Worm (Caenorhabditis elegans) whole organism, late embryonic: ENCODE results near the gene nhr-142.

ENCODE experiments used
- C38D4.7 ChIP-seq: fragments of 200-800 bp; sonication (Bioruptor generic); optimal IDR thresholded peaks from 2 replicates; lab custom pipeline; 2018; ENCODE audit warnings: mild to moderate bottlenecking, missing genetic modification characterization, moderate library complexity, missing compliant biosample characterization
- K09A11.1 ChIP-seq: sonication (generic microtip); optimal IDR thresholded peaks from 2 replicates; lab custom pipeline; 2017; ENCODE audit warnings: antibody characterized with exemption, mild to moderate bottlenecking, missing genetic modification characterization, missing compliant biosample characterization; ENCODE audit not compliant: insufficient read depth
- T23F11.4 ChIP-seq: fragments of 200-800 bp; sonication (Bioruptor generic); optimal IDR thresholded peaks from 2 replicates; lab custom pipeline; 2018; ENCODE audit warnings: mild to moderate bottlenecking, missing genetic modification characterization, missing compliant biosample characterization
- Y22D7AL.16 ChIP-seq: sonication (generic microtip); optimal IDR thresholded peaks from 2 replicates; lab custom pipeline; 2016; ENCODE audit warnings: missing genetic modification characterization, missing compliant biosample characterization
- ahr-1 ChIP-seq: sonication (generic microtip); optimal IDR thresholded peaks from 2 replicates; lab custom pipeline; 2016; ENCODE audit warnings: missing genetic modification characterization, missing compliant biosample characterization
- ceh-18 ChIP-seq: sonication (generic microtip); optimal IDR thresholded peaks from 2 replicates; lab custom pipeline; 2016; ENCODE audit warnings: missing genetic modification characterization, missing compliant biosample characterization
- ceh-22 ChIP-seq: sonication (generic microtip); optimal IDR thresholded peaks from 2 replicates; lab custom pipeline; 2017; ENCODE audit warnings: missing biosample characterization, missing genetic modification characterization
- ceh-24 ChIP-seq: sonication (generic microtip); optimal IDR thresholded peaks from 2 replicates; lab custom pipeline; 2016; ENCODE audit warnings: mild to moderate bottlenecking, missing genetic modification characterization, missing compliant biosample characterization
- ceh-30 ChIP-seq: fragments of 150-350 bp; optimal IDR thresholded peaks from 2 replicates; lab custom pipeline; 2014; ENCODE audit warnings: missing biosample characterization, missing genetic modification characterization
- ceh-31 ChIP-seq: sonication (generic microtip); optimal IDR thresholded peaks from 2 replicates; lab custom pipeline; 2016; ENCODE audit warnings: missing genetic modification characterization, missing compliant biosample characterization
- ceh-34 ChIP-seq: sonication (generic microtip); optimal IDR thresholded peaks from 2 replicates; lab custom pipeline; 2016; ENCODE audit warnings: mild to moderate bottlenecking, missing genetic modification characterization, missing compliant biosample characterization
- ceh-6 ChIP-seq: fragments of 200-800 bp; sonication (Bioruptor generic); optimal IDR thresholded peaks from 2 replicates; lab custom pipeline; 2018; ENCODE audit warnings: mild to moderate bottlenecking, missing genetic modification characterization, missing compliant biosample characterization
- ceh-9 ChIP-seq: sonication (generic microtip); optimal IDR thresholded peaks from 2 replicates; lab custom pipeline; 2016; ENCODE audit warnings: mild to moderate bottlenecking, missing genetic modification characterization, inconsistent platforms, missing compliant biosample characterization
- che-1 ChIP-seq: sonication (generic microtip); optimal IDR thresholded peaks from 2 replicates; lab custom pipeline; 2016; ENCODE audit warnings: mild to moderate bottlenecking, missing genetic modification characterization, missing compliant biosample characterization
- dve-1 ChIP-seq: sonication (generic microtip); optimal IDR thresholded peaks from 2 replicates; lab custom pipeline; 2017; ENCODE audit warnings: antibody characterized with exemption, mild to moderate bottlenecking, missing genetic modification characterization, missing compliant biosample characterization
- elt-2 ChIP-seq: sonication (generic microtip); optimal IDR thresholded peaks from 2 replicates; lab custom pipeline; 2016; ENCODE audit warnings: missing genetic modification reagents, missing genetic modification characterization, missing compliant biosample characterization
- elt-4 ChIP-seq: sonication (generic microtip); optimal IDR thresholded peaks from 2 replicates; lab custom pipeline; 2016; ENCODE audit warnings: missing genetic modification characterization, missing compliant biosample characterization
- fkh-10 ChIP-seq: fragments of 150-350 bp; optimal IDR thresholded peaks from 2 replicates; lab custom pipeline; 2014; ENCODE audit warnings: missing biosample characterization, missing genetic modification reagents, missing genetic modification characterization
- gmeb-2 ChIP-seq: sonication (generic microtip); optimal IDR thresholded peaks from 2 replicates; lab custom pipeline; 2016; ENCODE audit warnings: missing genetic modification characterization, inconsistent platforms, missing compliant biosample characterization
- hlh-13 ChIP-seq: fragments of 200-800 bp; sonication (Bioruptor generic); optimal IDR thresholded peaks from 2 replicates; lab custom pipeline; 2018; ENCODE audit warnings: mild to moderate bottlenecking, missing genetic modification characterization, missing compliant biosample characterization
- mec-3 ChIP-seq: sonication (generic microtip); optimal IDR thresholded peaks from 2 replicates; lab custom pipeline; 2016; ENCODE audit warnings: borderline replicate concordance, missing genetic modification characterization, missing compliant biosample characterization
- odd-2 ChIP-seq: sonication (generic microtip); optimal IDR thresholded peaks from 2 replicates; lab custom pipeline; 2017; ENCODE audit warnings: antibody characterized with exemption, mild to moderate bottlenecking, missing genetic modification characterization, missing compliant biosample characterization
- pha-2 ChIP-seq: sonication (generic microtip); optimal IDR thresholded peaks from 2 replicates; lab custom pipeline; 2017; ENCODE audit warnings: mild to moderate bottlenecking, missing genetic modification characterization, missing compliant biosample characterization
- pros-1 ChIP-seq: fragments of 150-350 bp; optimal IDR thresholded peaks from 2 replicates; lab custom pipeline; 2014; ENCODE audit warnings: missing biosample characterization, missing genetic modification reagents, missing genetic modification characterization
- rnt-1 ChIP-seq: sonication (generic microtip); optimal IDR thresholded peaks from 2 replicates; lab custom pipeline; 2016; ENCODE audit warnings: missing genetic modification characterization, missing compliant biosample characterization
- sdc-2 ChIP-seq: sonication (generic microtip); optimal IDR thresholded peaks from 2 replicates; lab custom pipeline; 2016; ENCODE audit warnings: missing genotype, missing genetic modification characterization, missing compliant biosample characterization
- syd-9 ChIP-seq: sonication (generic microtip); optimal IDR thresholded peaks from 2 replicates; lab custom pipeline; 2016; ENCODE audit warnings: mild to moderate bottlenecking, missing genetic modification characterization, moderate library complexity, missing compliant biosample characterization
- tbx-2 ChIP-seq: sonication (generic microtip); optimal IDR thresholded peaks from 2 replicates; lab custom pipeline; 2016; ENCODE audit warnings: missing genetic modification characterization, missing compliant biosample characterization
- tbx-7 ChIP-seq: sonication (generic microtip); optimal IDR thresholded peaks from 2 replicates; lab custom pipeline; 2016; ENCODE audit warnings: missing genotype, missing genetic modification characterization, missing compliant biosample characterization
- unc-3 ChIP-seq, 2 experiments: fragments of 200-800 bp in 1 of 2; sonication (Bioruptor generic) in 1 of 2; sonication (generic microtip) in 1 of 2; conservative IDR thresholded peaks in 1 of 2; optimal IDR thresholded peaks in 1 of 2; 2 replicates each; pipeline versions ENCODE4 v1.3.6 to Lab custom; 2016 to 2022; ENCODE audit warnings: missing compliant biosample characterization in 2 of 2, missing genetic modification characterization in 2 of 2, missing genetic modification reagents in 1 of 2
- ztf-16 ChIP-seq: sonication (generic microtip); optimal IDR thresholded peaks from 2 replicates; lab custom pipeline; 2017; ENCODE audit warnings: missing genetic modification characterization, missing compliant biosample characterization

nhr-142 gene

ce11 chrV:5768292-5768695 is 22.1 kb downstream of the nhr-142 start:
- TF ChIP-seq syd-9 (tag; lab: Kevin White, UChicago) (no peak), elt-2 (tag; lab: Kevin White, UChicago) (peak; percentile 30)

DNA sequence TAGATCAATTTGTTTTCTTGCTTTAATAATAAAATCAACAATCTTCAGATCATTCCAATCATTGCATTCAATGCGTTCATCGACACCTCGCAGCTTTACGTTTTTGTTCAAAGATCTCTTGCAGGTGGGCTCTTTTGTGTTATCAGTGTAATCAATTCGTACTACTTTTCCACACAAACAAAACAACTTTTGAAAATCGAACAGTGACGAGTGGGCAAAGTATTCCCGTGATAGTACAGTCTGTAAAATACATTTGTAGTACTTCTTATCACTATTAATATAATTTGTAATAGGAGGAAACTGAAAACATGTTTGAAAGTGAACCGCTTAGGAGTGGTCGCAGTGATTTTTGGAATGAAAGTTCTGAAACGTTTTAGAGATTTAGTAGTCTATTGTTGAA is 25.3 kb downstream of the nhr-142 start, which contains the start of gene pgph-2:
Gene pgph-2 (plus strand): TSS at position 47 of the 400 bp plus-strand sequence.
- no peak for TF ChIP-seq ceh-22 (tag; lab: Kevin White, UChicago)
- TF ChIP-seq Y22D7AL.16 (tag; lab: Kevin White, UChicago), result no peak
- no peak for TF ChIP-seq ceh-9
- no peak for TF ChIP-seq ceh-24 (tag; lab: Kevin White, UChicago)
- no peak for TF ChIP-seq unc-3 (GFP tag; conservative IDR thresholded peaks at IDR 0.05; lab: Robert Waterston, UW)
- no peak for TF ChIP-seq unc-3 (tag; optimal IDR thresholded peaks at IDR 0.05; lab: Kevin White, UChicago)

- TF ChIP-seq elt-4 (tag; lab: Kevin White, UChicago), result no peak
- no peak for TF ChIP-seq ceh-31 (tag; lab: Kevin White, UChicago)
- peak; percentile 52 for TF ChIP-seq elt-2 (tag; lab: Kevin White, UChicago)
- no peak for TF ChIP-seq ztf-16 (tag; lab: Kevin White, UChicago)
- TF ChIP-seq Y22D7AL.16 (tag; lab: Kevin White, UChicago), result no peak
- no peak for TF ChIP-seq ceh-34 (tag; lab: Kevin White, UChicago)
Observed at ce11 chrV:5763787-5764186, 26.6 kb downstream of the nhr-142 start, which contains the start of gene pgph-3. Gene pgph-3, minus strand, starts transcription at chrV:5763846.

DNA sequence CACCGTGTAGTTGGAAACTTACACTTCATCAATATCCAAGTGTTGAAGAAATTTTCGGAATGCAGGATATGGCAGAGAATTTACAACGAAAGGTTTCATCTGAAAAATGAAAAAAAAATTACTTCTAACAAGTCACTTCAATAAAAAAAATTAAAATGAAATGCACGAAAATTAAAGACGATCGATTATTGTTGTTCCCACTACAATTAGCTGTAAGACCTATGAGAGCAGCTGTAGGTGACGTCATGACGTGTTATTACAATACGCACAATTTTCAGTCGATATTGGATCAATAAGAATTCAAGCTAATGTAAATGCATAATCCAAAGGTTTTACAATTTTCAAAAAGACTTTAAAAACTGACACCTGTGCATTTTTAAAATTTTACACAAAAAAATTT is 30.2 kb downstream of the nhr-142 start, which contains the start of gene C53A3.1:
Gene C53A3.1 (minus strand): TSS at position 101 of the 400 bp plus-strand sequence.
- TF ChIP-seq mec-3, result no peak
- no peak for TF ChIP-seq syd-9 (tag; lab: Kevin White, UChicago)
- TF ChIP-seq odd-2 (tag; lab: Kevin White, UChicago), result no peak
- no peak for TF ChIP-seq sdc-2 (tag; lab: Kevin White, UChicago)
- TF ChIP-seq pha-2, result no peak
- TF ChIP-seq ceh-6, result no peak
- no peak for TF ChIP-seq T23F11.4 (GFP tag; lab: Kevin White, UChicago)
- TF ChIP-seq tbx-2 (tag; lab: Kevin White, UChicago), result no peak
- TF ChIP-seq pros-1, result no peak
- TF ChIP-seq ahr-1 (tag; lab: Kevin White, UChicago), result no peak
- TF ChIP-seq fkh-10 (GFP tag; lab: Kevin White, UChicago), result no peak
- no peak for TF ChIP-seq rnt-1 (tag; lab: Kevin White, UChicago)
- no peak for TF ChIP-seq C38D4.7 (GFP tag; lab: Kevin White, UChicago)
- no peak for TF ChIP-seq K09A11.1 (tag; lab: Kevin White, UChicago)
- no peak for TF ChIP-seq hlh-13 (GFP tag; lab: Kevin White, UChicago)
- no peak for TF ChIP-seq unc-3 (GFP tag; conservative IDR thresholded peaks at IDR 0.05; lab: Robert Waterston, UW)
- TF ChIP-seq unc-3 (tag; optimal IDR thresholded peaks at IDR 0.05; lab: Kevin White, UChicago), result no peak
- no peak for TF ChIP-seq ceh-18
- TF ChIP-seq, all 69 proteins: peak for 0

DNA sequence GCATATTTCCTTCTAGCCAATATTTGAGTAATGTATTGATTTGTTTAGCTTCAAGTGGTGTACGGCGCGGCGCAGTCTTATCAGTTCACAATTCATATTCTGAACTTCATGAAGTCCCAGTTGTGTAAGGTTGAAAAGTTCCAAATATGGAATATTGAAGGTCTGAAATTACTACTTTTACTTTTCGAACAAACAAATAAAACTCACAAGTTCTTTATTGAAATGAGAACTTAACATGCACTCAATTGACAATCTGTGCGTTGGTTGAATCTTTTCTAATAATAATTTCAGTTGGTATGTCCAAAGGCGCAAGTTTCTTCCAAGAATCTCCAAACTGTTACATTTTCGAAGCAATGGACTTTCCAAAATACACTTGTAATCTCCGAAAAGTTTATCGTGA is 31.6 kb downstream of the nhr-142 start, which contains the start of gene C53A3.4:
Gene C53A3.4 (minus strand): TSS at position 101 of the 400 bp plus-strand sequence.
- TF ChIP-seq dve-1 (no peak), ahr-1 (tag; lab: Kevin White, UChicago) (no peak), ceh-30 (tag; lab: Kevin White, UChicago) (no peak), pros-1 (no peak), gmeb-2 (tag; lab: Kevin White, UChicago) (no peak), che-1 (tag; lab: Kevin White, UChicago) (no peak), tbx-7 (tag; lab: Kevin White, UChicago) (no peak), pha-2 (no peak)
